Worm (Caenorhabditis elegans) whole organism, young adult: ENCODE results near the gene F22F4.5.

Experiments used
- B0035.1 ChIP-seq: sonication (generic microtip); optimal IDR thresholded peaks from 2 replicates; lab custom pipeline; 2016; ENCODE audit warnings: missing genetic modification characterization, mild to moderate bottlenecking, missing compliant biosample characterization, missing genotype, missing genetic modification reagents
- C06A6.2 ChIP-seq: fragments of 200-800 bp; sonication (Bioruptor generic); conservative IDR thresholded peaks from 2 replicates; pipeline ENCODE4 v1.3.6; 2022; ENCODE audit warnings: missing genetic modification characterization, missing compliant biosample characterization
- C17E4.6 ChIP-seq: fragments of 200-800 bp; sonication (Bioruptor generic); IDR thresholded peaks from 2 replicates; pipeline ENCODE4 v1.3.6; 2022; ENCODE audit warnings: missing genetic modification reagents, missing genetic modification characterization, missing compliant biosample characterization
- F22D6.2 ChIP-seq: sonication (generic microtip); optimal IDR thresholded peaks from 2 replicates; lab custom pipeline; 2016; ENCODE audit warnings: mild to moderate bottlenecking, missing genetic modification characterization, missing compliant biosample characterization
- F23B12.7 ChIP-seq: sonication (generic microtip); optimal IDR thresholded peaks from 2 replicates; lab custom pipeline; 2017; ENCODE audit warnings: missing genetic modification characterization, mild to moderate bottlenecking, missing compliant biosample characterization, antibody characterized with exemption, moderate library complexity; ENCODE audit not compliant: insufficient read depth
- F39B2.1 ChIP-seq: fragments of 200-800 bp; sonication (Bioruptor generic); IDR thresholded peaks from 2 replicates; pipeline ENCODE4 v1.3.6; 2022; ENCODE audit warnings: missing genetic modification reagents, missing genetic modification characterization, missing compliant biosample characterization
- F55B11.4 ChIP-seq: sonication (generic microtip); optimal IDR thresholded peaks from 2 replicates; lab custom pipeline; 2016; ENCODE audit warnings: missing compliant biosample characterization, missing genetic modification characterization, borderline replicate concordance; ENCODE audit not compliant: insufficient read depth
- K11D2.4 ChIP-seq: fragments of 200-800 bp; sonication (Bioruptor generic); IDR thresholded peaks from 2 replicates; pipeline ENCODE4 v1.3.6; 2022; ENCODE audit warnings: missing genetic modification reagents, missing genetic modification characterization, missing compliant biosample characterization
- T26A5.8 ChIP-seq: sonication (generic microtip); optimal IDR thresholded peaks from 2 replicates; lab custom pipeline; 2016; ENCODE audit warnings: missing genetic modification characterization, missing compliant biosample characterization
- Y53F4B.3 ChIP-seq: fragments of 200-800 bp; sonication (Bioruptor generic); IDR thresholded peaks from 2 replicates; pipeline ENCODE4 v1.3.6; 2022; ENCODE audit warnings: missing genetic modification reagents, missing genetic modification characterization, missing compliant biosample characterization
- Y67H2A.10 ChIP-seq: fragments of 200-800 bp; sonication (Bioruptor generic); conservative IDR thresholded peaks from 2 replicates; pipeline ENCODE4 v1.3.6; 2022; ENCODE audit warnings: missing genetic modification reagents, missing genetic modification characterization, missing compliant biosample characterization
- akir-1 ChIP-seq: fragments of 200-800 bp; sonication (Bioruptor generic); optimal IDR thresholded peaks from 2 replicates; lab custom pipeline; 2018; ENCODE audit warnings: mild to moderate bottlenecking, missing genetic modification characterization, moderate library complexity, missing compliant biosample characterization
- athp-1 ChIP-seq: sonication (generic microtip); optimal IDR thresholded peaks from 2 replicates; lab custom pipeline; 2017; ENCODE audit warnings: mild to moderate bottlenecking, missing genetic modification characterization, missing compliant biosample characterization
- attf-3 ChIP-seq: fragments of 200-800 bp; sonication (Bioruptor generic); conservative IDR thresholded peaks from 2 replicates; pipeline ENCODE4 v1.3.6; 2022; ENCODE audit warnings: missing genetic modification reagents, missing genetic modification characterization, missing compliant biosample characterization
- attf-6 ChIP-seq: fragments of 200-800 bp; sonication (Bioruptor generic); IDR thresholded peaks from 2 replicates; pipeline ENCODE4 v1.3.6; 2022; ENCODE audit warnings: missing genetic modification reagents, missing genetic modification characterization, missing compliant biosample characterization
- bed-2 ChIP-seq: fragments of 200-800 bp; sonication (Bioruptor generic); IDR thresholded peaks from 2 replicates; pipeline ENCODE4 v1.3.6; 2022; ENCODE audit warnings: missing genetic modification reagents, missing genetic modification characterization, missing compliant biosample characterization
- cebp-1 ChIP-seq, 2 experiments: fragments of 200-800 bp in 1 of 2; sonication (Bioruptor generic) in 1 of 2; sonication (generic microtip) in 1 of 2; IDR thresholded peaks in 1 of 2; optimal IDR thresholded peaks in 1 of 2; 2 replicates each; pipeline versions ENCODE4 v1.3.6 to Lab custom; 2017 to 2022; ENCODE audit warnings: missing compliant biosample characterization in 2 of 2, missing genetic modification characterization in 2 of 2, mild to moderate bottlenecking in 1 of 2, missing genetic modification reagents in 1 of 2, moderate library complexity in 1 of 2
- ceh-100 ChIP-seq: fragments of 200-800 bp; sonication (Bioruptor generic); IDR thresholded peaks from 2 replicates; pipeline ENCODE4 v1.3.6; 2022; ENCODE audit warnings: missing genetic modification reagents, missing genetic modification characterization, missing compliant biosample characterization
- ceh-27 ChIP-seq: fragments of 200-800 bp; sonication (Bioruptor generic); optimal IDR thresholded peaks from 2 replicates; lab custom pipeline; 2018; ENCODE audit warnings: mild to moderate bottlenecking, missing genetic modification characterization, moderate library complexity, missing compliant biosample characterization
- ceh-79 ChIP-seq: sonication (generic microtip); optimal IDR thresholded peaks from 2 replicates; lab custom pipeline; 2017; ENCODE audit warnings: mild to moderate bottlenecking, missing genetic modification characterization, missing compliant biosample characterization
- dpff-1 ChIP-seq: sonication (generic microtip); optimal IDR thresholded peaks from 2 replicates; lab custom pipeline; 2017; ENCODE audit warnings: mild to moderate bottlenecking, missing genetic modification characterization, missing compliant biosample characterization
- efl-1 ChIP-seq: fragments of 150-350 bp; optimal IDR thresholded peaks from 2 replicates; lab custom pipeline; 2014; ENCODE audit warnings: missing biosample characterization, missing genetic modification reagents, missing genetic modification characterization
- fkh-3 ChIP-seq: sonication (generic microtip); optimal IDR thresholded peaks from 2 replicates; lab custom pipeline; 2016; ENCODE audit warnings: mild to moderate bottlenecking, missing genetic modification characterization, missing compliant biosample characterization
- gei-17 ChIP-seq: fragments of 200-800 bp; sonication (Bioruptor generic); optimal IDR thresholded peaks from 2 replicates; lab custom pipeline; 2018; ENCODE audit warnings: mild to moderate bottlenecking, missing genetic modification characterization, missing compliant biosample characterization
- hmg-1.2 ChIP-seq: fragments of 200-800 bp; sonication (Bioruptor generic); IDR thresholded peaks from 2 replicates; pipeline ENCODE4 v1.3.6; 2022; ENCODE audit warnings: missing genetic modification reagents, missing genetic modification characterization, missing compliant biosample characterization
- hmg-20 ChIP-seq: fragments of 200-800 bp; sonication (Bioruptor generic); IDR thresholded peaks from 2 replicates; pipeline ENCODE4 v1.3.6; 2022; ENCODE audit warnings: missing genetic modification reagents, missing genetic modification characterization, missing compliant biosample characterization
- lsl-1 ChIP-seq: fragments of 200-800 bp; sonication (Bioruptor generic); optimal IDR thresholded peaks from 2 replicates; lab custom pipeline; 2018; ENCODE audit warnings: mild to moderate bottlenecking, missing genetic modification characterization, moderate library complexity, missing compliant biosample characterization
- madf-10 ChIP-seq: sonication (generic microtip); optimal IDR thresholded peaks from 2 replicates; lab custom pipeline; 2016; ENCODE audit warnings: mild to moderate bottlenecking, missing genetic modification characterization, missing compliant biosample characterization
- madf-3 ChIP-seq: fragments of 200-800 bp; sonication (Bioruptor generic); IDR thresholded peaks from 2 replicates; pipeline ENCODE4 v1.3.6; 2022; ENCODE audit warnings: missing genetic modification reagents, missing genetic modification characterization, missing compliant biosample characterization
- madf-6 ChIP-seq: fragments of 200-800 bp; sonication (Bioruptor generic); IDR thresholded peaks from 2 replicates; pipeline ENCODE4 v1.3.6; 2022; ENCODE audit warnings: missing genetic modification reagents, missing genetic modification characterization, missing compliant biosample characterization
- madf-8 ChIP-seq: fragments of 200-800 bp; sonication (Bioruptor generic); conservative IDR thresholded peaks from 2 replicates; pipeline ENCODE4 v1.3.6; 2022; ENCODE audit warnings: missing genetic modification reagents, missing genetic modification characterization, missing compliant biosample characterization
- mxl-1 ChIP-seq: sonication (generic microtip); optimal IDR thresholded peaks from 2 replicates; lab custom pipeline; 2016; ENCODE audit warnings: missing genetic modification characterization, missing compliant biosample characterization
- nfya-2 ChIP-seq: fragments of 200-800 bp; sonication (Bioruptor generic); IDR thresholded peaks from 2 replicates; pipeline ENCODE4 v1.3.6; 2022; ENCODE audit warnings: missing genetic modification reagents, missing genetic modification characterization, missing compliant biosample characterization
- repo-1 ChIP-seq: sonication (generic microtip); optimal IDR thresholded peaks from 2 replicates; lab custom pipeline; 2017; ENCODE audit warnings: mild to moderate bottlenecking, missing genetic modification characterization, missing compliant biosample characterization
- rpc-1 ChIP-seq, 2 experiments: fragments of 150-350 bp in 1 of 2; sonication (generic microtip) in 1 of 2; optimal IDR thresholded peaks; 2 replicates each; lab custom pipeline; 2014 to 2018; ENCODE audit warnings: missing biosample characterization in 1 of 2, missing genetic modification characterization in 1 of 2, missing genetic modification reagents in 1 of 2, missing genotype in 1 of 2
- sea-2 ChIP-seq: fragments of 200-800 bp; sonication (Bioruptor generic); IDR thresholded peaks from 2 replicates; pipeline ENCODE4 v1.3.6; 2022; ENCODE audit warnings: missing genetic modification characterization, missing compliant biosample characterization
- snpc-1.1 ChIP-seq: sonication (generic microtip); optimal IDR thresholded peaks from 2 replicates; lab custom pipeline; 2017; ENCODE audit warnings: missing genetic modification characterization, mild to moderate bottlenecking, missing compliant biosample characterization, antibody characterized with exemption, moderate library complexity, missing genotype, missing genetic modification reagents; ENCODE audit not compliant: insufficient read depth
- snpc-3.4 ChIP-seq: sonication (generic microtip); optimal IDR thresholded peaks from 2 replicates; lab custom pipeline; 2017; ENCODE audit warnings: missing genetic modification characterization, mild to moderate bottlenecking, missing compliant biosample characterization, antibody characterized with exemption, moderate library complexity, missing genotype, missing genetic modification reagents
- zfh-2 ChIP-seq: fragments of 200-800 bp; sonication (Bioruptor generic); conservative IDR thresholded peaks from 2 replicates; pipeline ENCODE4 v1.3.6; 2022; ENCODE audit warnings: missing genetic modification reagents, missing genetic modification characterization, missing compliant biosample characterization
- ztf-18 ChIP-seq: sonication (generic microtip); optimal IDR thresholded peaks from 2 replicates; lab custom pipeline; 2016; ENCODE audit warnings: missing genotype, mild to moderate bottlenecking, missing genetic modification characterization, missing compliant biosample characterization
- ztf-22 ChIP-seq: fragments of 200-800 bp; sonication (Bioruptor generic); optimal IDR thresholded peaks from 2 replicates; lab custom pipeline; 2018; ENCODE audit warnings: mild to moderate bottlenecking, missing genetic modification characterization, moderate library complexity, missing compliant biosample characterization
- ztf-25 ChIP-seq: fragments of 200-800 bp; sonication (Bioruptor generic); IDR thresholded peaks from 2 replicates; pipeline ENCODE4 v1.3.6; 2022; ENCODE audit warnings: missing genetic modification reagents, missing genetic modification characterization, missing compliant biosample characterization

The F22F4.5 gene

DNA sequence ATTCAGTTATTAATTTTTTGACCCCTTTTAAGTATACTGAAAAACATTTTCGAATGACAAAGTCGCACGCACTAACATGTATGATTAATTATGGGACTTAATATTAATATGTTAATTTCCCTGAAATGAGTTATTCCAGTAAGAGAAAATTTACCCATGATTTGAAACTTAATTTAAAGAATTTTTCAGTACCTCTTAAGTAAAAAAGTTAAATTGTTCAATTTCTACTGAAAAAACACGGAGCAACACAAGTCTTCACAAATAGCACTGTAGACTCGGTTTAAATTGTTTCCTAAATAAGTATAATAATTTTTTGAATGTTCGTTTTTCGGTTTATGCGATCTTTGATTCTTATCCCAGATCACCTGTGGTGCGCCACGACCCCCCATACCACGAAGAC lies 9.8 kb upstream of the F22F4.5 start:
- TF ChIP-seq fkh-3 (tag; lab: Kevin White, UChicago) (no peak), dpff-1 (tag; lab: Kevin White, UChicago) (no peak), repo-1 (no peak), hmg-1.2 (no peak), hmg-20 (GFP tag; lab: Robert Waterston, UW) (no peak), C17E4.6 (GFP tag; lab: Robert Waterston, UW) (no peak), nfya-2 (GFP tag; lab: Robert Waterston, UW) (no peak), F39B2.1 (GFP tag; lab: Robert Waterston, UW) (no peak), ztf-22 (GFP tag; lab: Kevin White, UChicago) (no peak), attf-3 (GFP tag; lab: Robert Waterston, UW) (no peak), sea-2 (GFP tag; lab: Robert Waterston, UW) (no peak), F55B11.4 (tag; lab: Kevin White, UChicago) (no peak), mxl-1 (tag; lab: Kevin White, UChicago) (no peak), Y67H2A.10 (GFP tag; lab: Robert Waterston, UW) (no peak), B0035.1 (no peak), Y53F4B.3 (GFP tag; lab: Robert Waterston, UW) (no peak), gei-17 (no peak), ztf-25 (GFP tag; lab: Robert Waterston, UW) (no peak), zfh-2 (GFP tag; lab: Robert Waterston, UW) (no peak)

DNA sequence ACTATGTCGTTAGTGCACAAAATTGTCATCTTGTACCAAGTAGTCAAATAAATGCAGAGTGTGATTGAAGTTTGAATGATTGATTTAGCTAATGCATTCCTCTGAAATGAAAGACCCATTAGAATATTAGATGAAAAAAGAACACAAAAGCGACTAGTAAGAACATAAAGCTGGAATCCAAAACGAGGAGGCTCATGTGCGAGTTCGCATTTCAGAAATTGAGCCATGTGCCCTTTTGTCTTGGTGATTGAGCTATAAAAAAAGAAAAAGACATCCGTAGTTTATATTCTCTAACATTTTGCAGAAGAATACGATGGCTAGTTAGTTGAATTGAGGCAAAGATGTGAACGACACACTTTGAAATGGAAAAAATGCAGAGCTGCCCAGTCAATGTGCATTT lies 8.8 kb upstream of the F22F4.5 start, which contains the start of gene F22F4.4:
TSS of gene F22F4.4 (minus strand) at position 101 of the 400 bp plus-strand sequence.
- TF ChIP-seq T26A5.8 (tag; lab: Kevin White, UChicago) (no peak), athp-1 (tag; lab: Kevin White, UChicago) (no peak), attf-3 (GFP tag; lab: Robert Waterston, UW) (no peak), repo-1 (no peak)

DNA sequence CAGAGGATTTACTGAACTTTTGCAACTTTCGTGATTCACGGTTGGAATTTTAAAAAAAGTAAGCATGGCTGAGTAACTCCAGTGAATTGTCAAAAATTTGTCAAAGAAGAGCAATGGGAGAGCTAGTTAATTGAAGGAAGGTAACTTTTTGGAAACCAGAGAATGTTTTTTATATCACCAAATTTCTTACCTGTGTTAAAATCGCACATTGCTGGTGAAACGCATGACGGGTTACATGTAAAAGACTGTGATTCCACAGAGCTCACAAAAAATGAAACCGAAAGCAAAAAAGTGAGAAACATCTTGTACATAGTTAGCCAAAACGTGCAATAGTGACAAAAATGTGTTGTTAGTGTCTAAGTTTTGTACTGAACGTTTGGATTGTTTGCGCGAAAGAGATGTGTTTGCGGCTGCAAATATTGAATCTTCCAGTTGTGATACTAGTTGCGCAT lies 6.5 kb upstream of the F22F4.5 start, which contains the start of gene F22F4.9:
TSS of gene F22F4.9 (minus strand) at position 402 of the 452 bp plus-strand sequence.
- TF ChIP-seq lsl-1 (no peak), attf-6 (GFP tag; lab: Robert Waterston, UW) (no peak), madf-3 (GFP tag; lab: Robert Waterston, UW) (no peak), akir-1 (GFP tag; lab: Kevin White, UChicago) (no peak), bed-2 (GFP tag; lab: Robert Waterston, UW) (no peak), efl-1 (no peak), C06A6.2 (GFP tag; lab: Robert Waterston, UW) (no peak), snpc-3.4 (no peak)

ce11 chrX:5995613-5996206 lies 3.0 kb upstream of the F22F4.5 start, which contains the start of gene inx-3:
Gene inx-3, plus strand, starts transcription at chrX:5996156.
- TF ChIP-seq F23B12.7 (tag; lab: Kevin White, UChicago) (no peak), madf-10 (no peak), cebp-1 (GFP tag; IDR thresholded peaks at IDR 0.05; lab: Robert Waterston, UW) (no peak), cebp-1 (tag; optimal IDR thresholded peaks at IDR 0.05; lab: Kevin White, UChicago) (no peak), F22D6.2 (tag; lab: Kevin White, UChicago) (no peak), sea-2 (GFP tag; lab: Robert Waterston, UW) (no peak), ztf-18 (tag; lab: Kevin White, UChicago) (no peak), K11D2.4 (GFP tag; lab: Robert Waterston, UW) (no peak), madf-6 (GFP tag; lab: Robert Waterston, UW) (peak; percentile 32; the same call in 1 of the 2 replicates), zfh-2 (GFP tag; lab: Robert Waterston, UW) (peak; percentile 88), rpc-1 (optimal IDR thresholded peaks at IDR 0.05; lab: Kevin White, UChicago) (no peak), rpc-1 (tag; optimal IDR thresholded peaks at IDR 0.05; lab: Kevin White, UChicago) (no peak), snpc-1.1 (tag; lab: Kevin White, UChicago) (no peak), lsl-1 (no peak), dpff-1 (tag; lab: Kevin White, UChicago) (no peak), madf-8 (GFP tag; lab: Robert Waterston, UW) (no peak), ceh-27 (GFP tag; lab: Kevin White, UChicago) (no peak), ceh-79 (no peak), ceh-100 (GFP tag; lab: Robert Waterston, UW) (no peak), bed-2 (GFP tag; lab: Robert Waterston, UW) (0 out of 2 replicates have a peak, but pooled peaks have one; percentile 19)
